Worm (Caenorhabditis elegans): ENCODE results near the gene C14C10.2.

DNA sequence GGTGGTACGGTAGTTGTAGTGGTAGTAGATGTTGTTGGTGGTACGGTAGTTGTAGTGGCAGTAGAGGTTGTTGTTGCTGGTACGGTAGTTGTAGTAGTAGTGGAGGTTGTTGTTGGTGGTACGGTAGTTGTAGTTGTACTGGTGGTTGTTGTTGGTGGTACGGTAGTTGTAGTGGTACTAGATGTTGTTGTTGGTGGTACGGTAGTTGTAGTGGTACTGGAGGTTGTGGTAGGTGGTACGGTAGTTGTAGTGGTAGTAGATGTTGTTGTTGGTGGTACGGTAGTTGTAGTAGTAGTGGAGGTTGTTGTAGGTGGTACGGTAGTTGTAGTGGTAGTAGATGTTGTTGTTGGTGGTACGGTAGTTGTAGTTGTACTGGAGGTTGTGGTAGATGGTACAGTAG, 40.8 kb upstream of the C14C10.2 start:
- TF ChIP-seq ceh-6 (GFP tag; optimal IDR thresholded peaks at IDR 0.05) (no peak), pha-4 (tag; optimal IDR thresholded peaks at IDR 0.05) (no peak), ceh-9 (tag; optimal IDR thresholded peaks at IDR 0.05) (no peak)
